Worm (Caenorhabditis elegans) whole organism, L4/young adult: Measurements from ENCODE around the gene eak-3.

Experiments
- W03F9.2 ChIP-seq: fragments of 150-350 bp; optimal IDR thresholded peaks from 2 replicates; lab custom pipeline; 2014; ENCODE audit warnings: missing biosample characterization, missing genetic modification characterization
- dao-5 ChIP-seq: sonication (generic microtip); optimal IDR thresholded peaks from 2 replicates; lab custom pipeline; 2016; ENCODE audit warnings: missing genotype, missing genetic modification characterization, moderate library complexity, missing compliant biosample characterization
- him-1 ChIP-seq: sonication (generic microtip); optimal IDR thresholded peaks from 2 replicates; lab custom pipeline; 2016; ENCODE audit warnings: missing genotype, missing genetic modification reagents, missing genetic modification characterization, missing compliant biosample characterization

ce11 chrIII:1206331-1206730 is 30.0 kb upstream of the eak-3 start:
- TF ChIP-seq dao-5 (tag; lab: Kevin White, UChicago) (no peak), him-1 (tag; lab: Kevin White, UChicago) (no peak), W03F9.2 (tag; lab: Kevin White, UChicago) (no peak)
